Fruit fly (Drosophila melanogaster) whole organism, wandering third instar larva: ENCODE measurements around the gene Muc12Ea.

Source experiments
- Abd-B ChIP-seq: fragments of >200 bp; optimal IDR thresholded peaks from 2 replicates; lab custom pipeline; 2017; ENCODE audit warnings: missing biosample characterization, missing genetic modification characterization
- CG9705 ChIP-seq: fragments of 200-800 bp; sonication (Bioruptor generic); optimal IDR thresholded peaks from 2 replicates; lab custom pipeline; 2018; ENCODE audit warnings: missing biosample characterization, mild to moderate bottlenecking, missing genetic modification characterization
- Dfd ChIP-seq: fragments of >200 bp; optimal IDR thresholded peaks from 2 replicates; lab custom pipeline; 2017; ENCODE audit warnings: missing biosample characterization, missing genetic modification characterization
- HLH106 ChIP-seq: fragments of 200-800 bp; optimal IDR thresholded peaks from 3 replicates; lab custom pipeline; 2019; ENCODE audit warnings: missing biosample characterization, mild to moderate bottlenecking, missing genetic modification characterization, moderate library complexity
- Hr78 ChIP-seq: fragments of >200 bp; optimal IDR thresholded peaks from 2 replicates; lab custom pipeline; 2017; ENCODE audit warnings: missing biosample characterization, missing genetic modification characterization
- Mio ChIP-seq: sonication (Bioruptor generic); optimal IDR thresholded peaks from 2 replicates; lab custom pipeline; 2016; ENCODE audit warnings: missing biosample characterization, missing genetic modification characterization
- Myc ChIP-seq: fragments of >200 bp; optimal IDR thresholded peaks from 2 replicates; lab custom pipeline; 2017
- Rel ChIP-seq, 2 experiments: fragments of 200-800 bp; sonication (Bioruptor generic) in 1 of 2; optimal IDR thresholded peaks; 2 replicates in 1 of 2; 3 replicates in 1 of 2; lab custom pipeline; 2016 to 2019; ENCODE audit warnings: mild to moderate bottlenecking in 2 of 2, missing biosample characterization in 2 of 2, missing genetic modification characterization in 2 of 2, moderate library complexity in 1 of 2
- br ChIP-seq: fragments of 200-800 bp; sonication (Bioruptor generic); optimal IDR thresholded peaks from 2 replicates; lab custom pipeline; 2016; ENCODE audit warnings: missing biosample characterization, missing genetic modification characterization
- h ChIP-seq: fragments of 200-800 bp; sonication (Bioruptor generic); optimal IDR thresholded peaks from 3 replicates; lab custom pipeline; 2016; ENCODE audit warnings: missing biosample characterization, mild to moderate bottlenecking, missing genetic modification characterization
- jim ChIP-seq: fragments of 175-275, 200-325 bp; sonication (Bioruptor generic); optimal IDR thresholded peaks from 2 replicates; lab custom pipeline; 2016; ENCODE audit warnings: missing biosample characterization, mild to moderate bottlenecking, missing genetic modification characterization
- psq ChIP-seq: fragments of 200-800 bp; sonication (Bioruptor generic); optimal IDR thresholded peaks from 3 replicates; lab custom pipeline; 2017; ENCODE audit warnings: missing biosample characterization, mild to moderate bottlenecking, missing genetic modification characterization, moderate library complexity
- rgr ChIP-seq: fragments of 200-800 bp; sonication (Bioruptor generic); optimal IDR thresholded peaks from 3 replicates; lab custom pipeline; 2016; ENCODE audit warnings: missing biosample characterization, mild to moderate bottlenecking, missing genetic modification characterization
- woc ChIP-seq: sonication (Bioruptor generic); optimal IDR thresholded peaks from 2 replicates; lab custom pipeline; 2016; ENCODE audit warnings: missing biosample characterization, mild to moderate bottlenecking, missing genetic modification characterization

DNA sequence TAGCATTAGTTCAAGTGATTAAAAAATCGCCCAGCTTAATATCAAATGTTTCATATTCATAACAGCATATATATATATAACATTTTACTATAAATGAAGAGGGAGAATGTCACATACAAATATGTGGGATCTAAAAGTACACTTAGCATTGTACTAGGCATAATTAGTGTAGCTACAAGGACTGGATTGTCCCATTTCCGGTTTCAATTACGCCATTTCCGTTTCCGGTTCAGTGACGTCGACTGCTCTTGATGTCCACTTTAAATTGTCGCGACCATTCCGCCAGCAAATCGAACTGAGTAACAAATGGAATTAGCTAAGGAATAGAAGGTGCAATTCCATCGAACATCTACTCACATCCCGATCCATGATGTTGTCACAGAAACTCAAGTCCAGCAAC is 43.1 kb upstream of the Muc12Ea start:
- TF ChIP-seq woc (GFP tag; lab: Kevin White, UChicago) (no peak), Rel (GFP tag; optimal IDR thresholded peaks at IDR 0.05; lab: Kevin White, UChicago) (no peak), Rel (tag; optimal IDR thresholded peaks at IDR 0.05; lab: Kevin White, UChicago) (no peak), Abd-B (GFP tag; lab: Kevin White, UChicago) (no peak), rgr (GFP tag; lab: Kevin White, UChicago) (no peak), psq (GFP tag; lab: Kevin White, UChicago) (no peak), Dfd (GFP tag; lab: Kevin White, UChicago) (no peak), h (GFP tag; lab: Kevin White, UChicago) (no peak), Hr78 (GFP tag; lab: Kevin White, UChicago) (no peak), CG9705 (GFP tag; lab: Kevin White, UChicago) (no peak), HLH106 (tag; lab: Kevin White, UChicago) (no peak), Mio (GFP tag; lab: Kevin White, UChicago) (no peak), Myc (no peak), br (no peak), jim (GFP tag; lab: Kevin White, UChicago) (no peak)
